Fruit fly (Drosophila melanogaster) S2 (cell line): ENCODE results near the gene CG18095.

ENCODE experiments used
- CG8478 ChIP-seq: fragments of >200 bp; optimal IDR thresholded peaks from 2 replicates; lab custom pipeline; 2018
- CTCF ChIP-seq, 2 experiments: fragments of >200 bp; optimal IDR thresholded peaks; 2 replicates each; lab custom pipeline; 2018

dm6 chr2L:14054281-14054680 is 22.9 kb upstream of the CG18095 start:
- no peak for TF ChIP-seq CG8478 (lab: Kevin White, UChicago)
- TF ChIP-seq CTCF (optimal IDR thresholded peaks at IDR 0.05; lab: Kevin White, UChicago), result no peak
